Fruit fly (Drosophila melanogaster) whole organism, prepupa: ENCODE results near the gene Osi5.

Experiments used
- Blimp-1 ChIP-seq: fragments of 200-800 bp; sonication (Bioruptor generic); optimal IDR thresholded peaks from 3 replicates; lab custom pipeline; 2017; ENCODE audit warnings: missing biosample characterization, missing genetic modification characterization, mild to moderate bottlenecking, moderate library complexity, missing genetic modification reagents
- CG10631 ChIP-seq: fragments of 200-800 bp; sonication (Bioruptor generic); optimal IDR thresholded peaks from 2 replicates; lab custom pipeline; 2016; ENCODE audit warnings: missing biosample characterization, missing genetic modification characterization
- CG11902 ChIP-seq: fragments of 200-800 bp; sonication (Bioruptor generic); optimal IDR thresholded peaks from 3 replicates; lab custom pipeline; 2016; ENCODE audit warnings: missing biosample characterization, missing genetic modification characterization
- CG15336 ChIP-seq: fragments of 200-800 bp; sonication (Bioruptor generic); IDR thresholded peaks from 2 replicates; pipeline ENCODE4 v1.3.6; 2022; ENCODE audit warnings: missing biosample characterization, missing genetic modification characterization
- CG1621 ChIP-seq: fragments of 200-800 bp; sonication (Bioruptor generic); optimal IDR thresholded peaks from 3 replicates; lab custom pipeline; 2018; ENCODE audit warnings: missing biosample characterization, mild to moderate bottlenecking, missing genetic modification characterization
- CG32006 ChIP-seq: fragments of 200-800 bp; sonication (Bioruptor generic); optimal IDR thresholded peaks from 3 replicates; lab custom pipeline; 2017; ENCODE audit warnings: missing biosample characterization, mild to moderate bottlenecking, missing genetic modification characterization
- CG3919 ChIP-seq: fragments of 200-800 bp; sonication (Bioruptor generic); optimal IDR thresholded peaks from 3 replicates; lab custom pipeline; 2016; ENCODE audit warnings: missing biosample characterization, missing genetic modification characterization
- CG4318 ChIP-seq: fragments of 200-800 bp; sonication (Bioruptor generic); optimal IDR thresholded peaks from 3 replicates; lab custom pipeline; 2017; ENCODE audit warnings: missing biosample characterization, mild to moderate bottlenecking, missing genetic modification characterization
- CG6163 ChIP-seq: fragments of 200-800 bp; sonication (Bioruptor generic); IDR thresholded peaks from 3 replicates; pipeline ENCODE4 v1.3.6; 2022; ENCODE audit warnings: missing biosample characterization, missing genetic modification characterization
- CG6276 ChIP-seq: fragments of 200-800 bp; sonication (Bioruptor generic); optimal IDR thresholded peaks from 2 replicates; lab custom pipeline; 2017; ENCODE audit warnings: missing biosample characterization, mild to moderate bottlenecking, missing genetic modification characterization
- CG7368 ChIP-seq: fragments of 200-800 bp; sonication (Bioruptor generic); optimal IDR thresholded peaks from 3 replicates; lab custom pipeline; 2016; ENCODE audit warnings: missing biosample characterization, missing genetic modification characterization
- CG8119 ChIP-seq: fragments of 200-800 bp; sonication (Bioruptor generic); IDR thresholded peaks from 3 replicates; pipeline ENCODE4 v1.3.6; 2022; ENCODE audit warnings: missing biosample characterization, missing genetic modification characterization
- CG8632 ChIP-seq: fragments of 200-800 bp; sonication (Bioruptor generic); optimal IDR thresholded peaks from 3 replicates; lab custom pipeline; 2016; ENCODE audit warnings: missing biosample characterization, missing genetic modification characterization
- Eip75B ChIP-seq: fragments of 200-800 bp; sonication (Bioruptor generic); optimal IDR thresholded peaks from 3 replicates; lab custom pipeline; 2016; ENCODE audit warnings: missing biosample characterization, missing genetic modification characterization
- Eip78C ChIP-seq: fragments of 200-800 bp; sonication (Bioruptor generic); peaks from one replicate; lab custom pipeline; 2016; ENCODE audit warnings: missing biosample characterization, missing genetic modification characterization
- Ets21C ChIP-seq: fragments of 200-800 bp; sonication (Bioruptor generic); optimal IDR thresholded peaks from 3 replicates; lab custom pipeline; 2016; ENCODE audit warnings: missing biosample characterization, missing genetic modification characterization
- Ets96B ChIP-seq: fragments of 200-800 bp; optimal IDR thresholded peaks from 2 replicates; lab custom pipeline; 2019; ENCODE audit warnings: missing biosample characterization, mild to moderate bottlenecking, missing genetic modification characterization, moderate library complexity
- Hr38 ChIP-seq: sonication (Bioruptor generic); optimal IDR thresholded peaks from 2 replicates; lab custom pipeline; 2016; ENCODE audit warnings: missing biosample characterization, missing genetic modification characterization
- Hr4 ChIP-seq: fragments of 200-800 bp; sonication (Bioruptor generic); optimal IDR thresholded peaks from 3 replicates; lab custom pipeline; 2016; ENCODE audit warnings: missing biosample characterization, missing genetic modification characterization
- Lpt ChIP-seq: fragments of 200-800 bp; sonication (Bioruptor generic); optimal IDR thresholded peaks from 3 replicates; lab custom pipeline; 2016; ENCODE audit warnings: missing biosample characterization, missing genetic modification characterization
- Met ChIP-seq: fragments of 200-800 bp; sonication (Bioruptor generic); optimal IDR thresholded peaks from 3 replicates; lab custom pipeline; 2016; ENCODE audit warnings: missing biosample characterization, missing genetic modification characterization
- OdsH ChIP-seq: fragments of 200-800 bp; sonication (Bioruptor generic); optimal IDR thresholded peaks from 3 replicates; lab custom pipeline; 2016; ENCODE audit warnings: missing biosample characterization, missing genetic modification characterization
- Sox14 ChIP-seq: fragments of 200-800 bp; sonication (Bioruptor generic); optimal IDR thresholded peaks from 3 replicates; lab custom pipeline; 2016; ENCODE audit warnings: missing biosample characterization, missing genetic modification characterization
- Sox15 ChIP-seq: fragments of 200-800 bp; sonication (Bioruptor generic); optimal IDR thresholded peaks from 3 replicates; lab custom pipeline; 2016; ENCODE audit warnings: missing biosample characterization, missing genetic modification characterization
- achi ChIP-seq: fragments of 200-800 bp; sonication (Bioruptor generic); optimal IDR thresholded peaks from 3 replicates; lab custom pipeline; 2016; ENCODE audit warnings: missing biosample characterization, missing genetic modification characterization
- acj6 ChIP-seq: fragments of 200-800 bp; sonication (Bioruptor generic); optimal IDR thresholded peaks from 3 replicates; lab custom pipeline; 2016; ENCODE audit warnings: missing biosample characterization, missing genetic modification characterization
- cyc ChIP-seq: fragments of 200-800 bp; sonication (Bioruptor generic); optimal IDR thresholded peaks from 3 replicates; lab custom pipeline; 2016; ENCODE audit warnings: missing biosample characterization, missing genetic modification characterization
- dac ChIP-seq: fragments of 200-800 bp; sonication (Bioruptor generic); optimal IDR thresholded peaks from 2 replicates; lab custom pipeline; 2017; ENCODE audit warnings: missing biosample characterization, mild to moderate bottlenecking, missing genetic modification characterization
- dsx ChIP-seq: fragments of 200-800 bp; optimal IDR thresholded peaks from 3 replicates; lab custom pipeline; 2019; ENCODE audit warnings: missing biosample characterization, mild to moderate bottlenecking, missing genetic modification characterization, moderate library complexity; ENCODE audit not compliant: poor library complexity, severe bottlenecking
- eg ChIP-seq: fragments of 200-800 bp; sonication (Bioruptor generic); IDR thresholded peaks from 3 replicates; pipeline ENCODE4 v1.3.6; 2022; ENCODE audit warnings: missing biosample characterization, missing genetic modification characterization
- fd85E ChIP-seq: fragments of 200-800 bp; sonication (Bioruptor generic); optimal IDR thresholded peaks from 3 replicates; lab custom pipeline; 2016; ENCODE audit warnings: missing biosample characterization, missing genetic modification characterization
- fkh ChIP-seq: fragments of 200-800 bp; sonication (Bioruptor generic); optimal IDR thresholded peaks from 3 replicates; lab custom pipeline; 2017; ENCODE audit warnings: missing biosample characterization, mild to moderate bottlenecking, missing genetic modification characterization, moderate library complexity
- lz ChIP-seq: fragments of 200-800 bp; sonication (Bioruptor generic); optimal IDR thresholded peaks from 3 replicates; lab custom pipeline; 2016; ENCODE audit warnings: missing biosample characterization, missing genetic modification characterization
- salr ChIP-seq, 2 experiments: fragments of 200-800 bp; sonication (Bioruptor generic); optimal IDR thresholded peaks; 3 replicates each; lab custom pipeline; 2016 to 2018; ENCODE audit warnings: missing biosample characterization in 2 of 2, missing genetic modification characterization in 2 of 2, mild to moderate bottlenecking in 1 of 2
- spab ChIP-seq: fragments of 200-800 bp; sonication (Bioruptor generic); optimal IDR thresholded peaks from 2 replicates; lab custom pipeline; 2017; ENCODE audit warnings: missing biosample characterization, mild to moderate bottlenecking, missing genetic modification characterization, missing genetic modification reagents
- ss ChIP-seq, 2 experiments: fragments of 200-800 bp; sonication (Bioruptor generic); optimal IDR thresholded peaks; 2 replicates in 1 of 2; 3 replicates in 1 of 2; lab custom pipeline; 2017 to 2018; ENCODE audit warnings: mild to moderate bottlenecking in 2 of 2, missing biosample characterization in 2 of 2, missing genetic modification characterization in 2 of 2, moderate library complexity in 1 of 2

Osi5 gene

dm6 chr3R:6221681-6222080, 5.6 kb upstream of the Osi5 start, which contains the start of gene Osi4:
Osi4 (minus strand) TSS chr3R:6221781.
- no peak for TF ChIP-seq Met (GFP tag; lab: Kevin White, UChicago)
- TF ChIP-seq CG6276 (GFP tag; lab: Kevin White, UChicago) = no peak
- TF ChIP-seq Hr38 (GFP tag; lab: Kevin White, UChicago) = no peak
- no peak for TF ChIP-seq cyc
- TF ChIP-seq Ets21C (GFP tag; lab: Kevin White, UChicago) = no peak
- no peak for TF ChIP-seq Ets96B (tag; lab: Kevin White, UChicago)
- TF ChIP-seq fkh (GFP tag; lab: Kevin White, UChicago) = no peak
- TF ChIP-seq fd85E (GFP tag; lab: Kevin White, UChicago) = no peak
- no peak for TF ChIP-seq CG4318
- TF ChIP-seq CG7368 (GFP tag; lab: Kevin White, UChicago) = no peak
- TF ChIP-seq lz = no peak
- no peak for TF ChIP-seq Eip75B (GFP tag; lab: Kevin White, UChicago)
- TF ChIP-seq eg (GFP tag; lab: Robert Waterston, UW) = no peak
- TF ChIP-seq CG11902 (GFP tag; lab: Kevin White, UChicago) = no peak
- TF ChIP-seq Sox15 (GFP tag; lab: Kevin White, UChicago) = no peak
- no peak for TF ChIP-seq OdsH
- no peak for TF ChIP-seq Lpt (GFP tag; lab: Kevin White, UChicago)
- TF ChIP-seq CG1621 (tag; lab: Kevin White, UChicago) = no peak
- TF ChIP-seq CG6163 (GFP tag; lab: Robert Waterston, UW) = no peak

- TF ChIP-seq CG8119 (GFP tag; lab: Robert Waterston, UW) = peak; percentile 44; the same call in 1 of the 3 replicates
- no peak for TF ChIP-seq spab
- TF ChIP-seq Sox14 (GFP tag; lab: Kevin White, UChicago) = no peak
- peak; percentile 26 for TF ChIP-seq Hr4 (GFP tag; lab: Kevin White, UChicago)
- no peak for TF ChIP-seq fd85E (GFP tag; lab: Kevin White, UChicago)
- peak; percentile 77 for TF ChIP-seq CG32006 (GFP tag; lab: Kevin White, UChicago)
- peak; percentile 66 for TF ChIP-seq CG4318
- TF ChIP-seq CG6276 (GFP tag; lab: Kevin White, UChicago) = peak; percentile 33
- peak in 1 of 2 experiments; percentile 21 for TF ChIP-seq salr (GFP tag; optimal IDR thresholded peaks at IDR 0.05; lab: Kevin White, UChicago)
- no peak for TF ChIP-seq CG10631 (GFP tag; lab: Kevin White, UChicago)
- TF ChIP-seq CG8632 (GFP tag; lab: Kevin White, UChicago) = peak; percentile 5
- peak; percentile 5 for TF ChIP-seq CG3919 (GFP tag; lab: Kevin White, UChicago)
- 0 out of 2 replicates have a peak, but pooled peaks have one; percentile 25 for TF ChIP-seq CG15336 (GFP tag; lab: Robert Waterston, UW)
- no peak for TF ChIP-seq dsx (GFP tag; lab: Kevin White, UChicago)
- TF ChIP-seq achi (GFP tag; lab: Kevin White, UChicago) = peak; percentile 40
- TF ChIP-seq acj6 (GFP tag; lab: Kevin White, UChicago) = peak; percentile 18
- peak; percentile 68 for TF ChIP-seq Eip78C (GFP tag; lab: Kevin White, UChicago)
- peak; percentile 10 for TF ChIP-seq OdsH
- no peak for TF ChIP-seq dac
- TF ChIP-seq ss (GFP tag; optimal IDR thresholded peaks at IDR 0.05; lab: Kevin White, UChicago) = no peak
Observed at dm6 chr3R:6222119-6222518, 5.2 kb upstream of the Osi5 start.

dm6 chr3R:6226156-6226555, 1.2 kb upstream of the Osi5 start:
- TF ChIP-seq Blimp-1 (GFP tag; lab: Kevin White, UChicago) (peak; percentile 59), Eip78C (GFP tag; lab: Kevin White, UChicago) (peak; percentile 9), fd85E (GFP tag; lab: Kevin White, UChicago) (no peak)
